Worm (Caenorhabditis elegans) whole organism, L4 larva: Measurements from ENCODE around the gene dpy-8.

Experiments
- F26F4.8 ChIP-seq: fragments of 200-800 bp; sonication (Bioruptor generic); conservative IDR thresholded peaks from 2 replicates; pipeline ENCODE4 v1.3.6; 2022; ENCODE audit warnings: missing genetic modification characterization, missing compliant biosample characterization
- F37D6.2 ChIP-seq: sonication (generic microtip); optimal IDR thresholded peaks from 2 replicates; lab custom pipeline; 2016; ENCODE audit warnings: mild to moderate bottlenecking, missing genetic modification characterization, missing compliant biosample characterization
- F44E2.7 ChIP-seq: fragments of 200-800 bp; sonication (Bioruptor generic); IDR thresholded peaks from 2 replicates; pipeline ENCODE4 v2.1.2; 2022; ENCODE audit warnings: missing genetic modification characterization, missing compliant biosample characterization
- F49E8.2 ChIP-seq: sonication (generic microtip); optimal IDR thresholded peaks from 2 replicates; lab custom pipeline; 2016; ENCODE audit warnings: missing compliant biosample characterization, mild to moderate bottlenecking, missing genetic modification characterization, borderline replicate concordance
- R02D3.7 ChIP-seq: fragments of 150-350 bp; sonication (generic microtip); optimal IDR thresholded peaks from 3 replicates; lab custom pipeline; 2014; ENCODE audit warnings: missing biosample characterization, missing genetic modification characterization
- T20F7.1 ChIP-seq: fragments of 200-800 bp; sonication (Bioruptor generic); optimal IDR thresholded peaks from 2 replicates; lab custom pipeline; 2018; ENCODE audit warnings: mild to moderate bottlenecking, missing genetic modification characterization, missing compliant biosample characterization
- Y105C5A.15 ChIP-seq: fragments of 200-800 bp; sonication (Bioruptor generic); IDR thresholded peaks from 2 replicates; pipeline ENCODE4 v1.3.6; 2022; ENCODE audit warnings: missing genetic modification characterization, missing compliant biosample characterization
- Y75B8A.6 ChIP-seq: fragments of 200-800 bp; sonication (Bioruptor generic); IDR thresholded peaks from 2 replicates; pipeline ENCODE4 v1.3.6; 2022; ENCODE audit warnings: missing genetic modification reagents, missing genetic modification characterization, missing compliant biosample characterization
- ZK337.2 ChIP-seq: fragments of 200-800 bp; sonication (Bioruptor generic); IDR thresholded peaks from 2 replicates; pipeline ENCODE4 v1.3.6; 2022; ENCODE audit warnings: missing genetic modification reagents, missing genetic modification characterization, missing compliant biosample characterization
- aha-1 ChIP-seq: fragments of 150-350 bp; peaks from one replicate; lab custom pipeline; 2014; ENCODE audit warnings: missing biosample characterization, missing genetic modification characterization
- attf-4 ChIP-seq: sonication (generic microtip); optimal IDR thresholded peaks from 3 replicates; lab custom pipeline; 2017; ENCODE audit warnings: missing biosample characterization, missing genetic modification characterization
- ceh-20 ChIP-seq: fragments of 200-800 bp; sonication (Bioruptor generic); IDR thresholded peaks from 2 replicates; pipeline ENCODE4 v1.3.6; 2022; ENCODE audit warnings: missing genetic modification reagents, missing genetic modification characterization, missing compliant biosample characterization
- ces-1 ChIP-seq: fragments of 150-350 bp; sonication (generic microtip); optimal IDR thresholded peaks from 4 replicates; lab custom pipeline; 2014; ENCODE audit warnings: missing biosample characterization, missing genetic modification reagents, missing genetic modification characterization
- cey-2 ChIP-seq: sonication (generic microtip); optimal IDR thresholded peaks from 3 replicates; lab custom pipeline; 2017; ENCODE audit warnings: missing genetic modification characterization, mild to moderate bottlenecking, missing compliant biosample characterization, antibody characterized with exemption, borderline replicate concordance; ENCODE audit not compliant: insufficient read depth
- ctbp-1 ChIP-seq: fragments of 200-800 bp; sonication (Bioruptor generic); IDR thresholded peaks from 2 replicates; pipeline ENCODE4 v1.3.6; 2022; ENCODE audit warnings: missing genetic modification reagents, missing genetic modification characterization, missing compliant biosample characterization
- daf-16 ChIP-seq, 3 experiments: sonication (generic microtip); optimal IDR thresholded peaks; 2 replicates each; lab custom pipeline; 2016 to 2017; ENCODE audit warnings: missing genetic modification characterization in 3 of 3, missing genetic modification reagents in 3 of 3, mild to moderate bottlenecking in 2 of 3, missing compliant biosample characterization in 2 of 3, missing biosample characterization in 1 of 3, moderate library complexity in 1 of 3
- dmd-6 ChIP-seq: fragments of 200-800 bp; sonication (Bioruptor generic); IDR thresholded peaks from 2 replicates; pipeline ENCODE4 v1.3.6; 2022; ENCODE audit warnings: missing genetic modification reagents, missing genetic modification characterization, missing compliant biosample characterization
- dpl-1 ChIP-seq: fragments of 150-350 bp; optimal IDR thresholded peaks from 2 replicates; lab custom pipeline; 2014; ENCODE audit warnings: missing biosample characterization, missing genetic modification reagents, missing genetic modification characterization
- duxl-1 ChIP-seq: sonication (generic microtip); optimal IDR thresholded peaks from 2 replicates; lab custom pipeline; 2016; ENCODE audit warnings: mild to moderate bottlenecking, missing genetic modification characterization, moderate library complexity, missing compliant biosample characterization; ENCODE audit not compliant: poor library complexity
- fkh-10 ChIP-seq: fragments of 150-350 bp; optimal IDR thresholded peaks from 2 replicates; lab custom pipeline; 2014; ENCODE audit warnings: missing biosample characterization, missing genetic modification reagents, missing genetic modification characterization
- hlh-11 ChIP-seq: fragments of 200-800 bp; sonication (Bioruptor generic); optimal IDR thresholded peaks from 2 replicates; lab custom pipeline; 2018; ENCODE audit warnings: mild to moderate bottlenecking, missing genetic modification characterization, missing compliant biosample characterization
- hlh-30 ChIP-seq: sonication (generic microtip); optimal IDR thresholded peaks from 2 replicates; lab custom pipeline; 2017; ENCODE audit warnings: antibody characterized with exemption, mild to moderate bottlenecking, missing genetic modification characterization, missing compliant biosample characterization; ENCODE audit not compliant: insufficient read depth
- hmg-1.1 ChIP-seq: fragments of 200-800 bp; sonication (Bioruptor generic); IDR thresholded peaks from 2 replicates; pipeline ENCODE4 v1.3.6; 2022; ENCODE audit warnings: missing genetic modification reagents, missing genetic modification characterization, missing compliant biosample characterization
- lim-7 ChIP-seq: fragments of 200-800 bp; sonication (Bioruptor generic); IDR thresholded peaks from 2 replicates; pipeline ENCODE4 v1.3.6; 2022; ENCODE audit warnings: missing genetic modification characterization, missing compliant biosample characterization
- lin-13 ChIP-seq: fragments of 150-350 bp; optimal IDR thresholded peaks from 2 replicates; lab custom pipeline; 2014; ENCODE audit warnings: missing biosample characterization, missing genetic modification reagents, missing genetic modification characterization
- lin-29 ChIP-seq: fragments of 200-800 bp; sonication (Bioruptor generic); IDR thresholded peaks from 2 replicates; pipeline ENCODE4 v1.3.6; 2022; ENCODE audit warnings: missing genetic modification reagents, missing genetic modification characterization, missing compliant biosample characterization
- lir-3 ChIP-seq: sonication (generic microtip); optimal IDR thresholded peaks from 2 replicates; lab custom pipeline; 2016; ENCODE audit warnings: mild to moderate bottlenecking, missing genetic modification characterization, missing compliant biosample characterization
- lsy-2 ChIP-seq, 2 experiments: fragments of 150-350 bp in 1 of 2; sonication (generic microtip) in 1 of 2; optimal IDR thresholded peaks; 2 replicates each; lab custom pipeline; 2014 to 2017; ENCODE audit warnings: missing biosample characterization in 2 of 2, missing genetic modification characterization in 2 of 2
- mes-2 ChIP-seq: sonication (generic microtip); optimal IDR thresholded peaks from 2 replicates; lab custom pipeline; 2016; ENCODE audit warnings: missing genotype, mild to moderate bottlenecking, missing genetic modification characterization, missing compliant biosample characterization; ENCODE audit not compliant: poor library complexity, severe bottlenecking
- mxl-3 ChIP-seq: fragments of 200-800 bp; sonication (Bioruptor generic); optimal IDR thresholded peaks from 2 replicates; lab custom pipeline; 2018; ENCODE audit warnings: mild to moderate bottlenecking, missing genetic modification characterization, missing compliant biosample characterization
- nhr-11 ChIP-seq: fragments of 150-350 bp; optimal IDR thresholded peaks from 2 replicates; lab custom pipeline; 2014; ENCODE audit warnings: missing biosample characterization, missing genetic modification characterization
- nhr-25 ChIP-seq: sonication (generic microtip); optimal IDR thresholded peaks from 2 replicates; lab custom pipeline; 2017; ENCODE audit warnings: missing genetic modification characterization, mild to moderate bottlenecking, missing compliant biosample characterization, antibody characterized with exemption, moderate library complexity, borderline replicate concordance; ENCODE audit not compliant: insufficient read depth
- nhr-28 ChIP-seq: fragments of 150-350 bp; optimal IDR thresholded peaks from 2 replicates; lab custom pipeline; 2014; ENCODE audit warnings: missing biosample characterization, missing genetic modification characterization
- nhr-48 ChIP-seq: sonication (generic microtip); optimal IDR thresholded peaks from 2 replicates; lab custom pipeline; 2016; ENCODE audit warnings: mild to moderate bottlenecking, missing genetic modification characterization, missing compliant biosample characterization
- nhr-76 ChIP-seq: fragments of 150-350 bp; optimal IDR thresholded peaks from 2 replicates; lab custom pipeline; 2014; ENCODE audit warnings: missing biosample characterization, missing genetic modification characterization
- php-3 ChIP-seq: fragments of 200-800 bp; sonication (Bioruptor generic); IDR thresholded peaks from 2 replicates; pipeline ENCODE4 v1.3.6; 2022; ENCODE audit warnings: missing genetic modification reagents, missing genetic modification characterization, missing compliant biosample characterization
- snpc-1.2 ChIP-seq: fragments of 200-800 bp; sonication (Bioruptor generic); IDR thresholded peaks from 2 replicates; pipeline ENCODE4 v1.3.6; 2022; ENCODE audit warnings: missing genetic modification reagents, missing genetic modification characterization, missing compliant biosample characterization
- snpc-4 ChIP-seq: fragments of 150-350 bp; optimal IDR thresholded peaks from 2 replicates; lab custom pipeline; 2014; ENCODE audit warnings: missing biosample characterization, missing genetic modification characterization
- spr-3 ChIP-seq: fragments of 200-800 bp; sonication (Bioruptor generic); optimal IDR thresholded peaks from 2 replicates; lab custom pipeline; 2018; ENCODE audit warnings: mild to moderate bottlenecking, missing genetic modification characterization, missing compliant biosample characterization
- tra-1 ChIP-seq: fragments of 200-800 bp; sonication (Bioruptor generic); IDR thresholded peaks from 2 replicates; pipeline ENCODE4 v1.3.6; 2022; ENCODE audit warnings: missing genetic modification reagents, missing genetic modification characterization, missing compliant biosample characterization
- unc-39 ChIP-seq: sonication (generic microtip); optimal IDR thresholded peaks from 2 replicates; lab custom pipeline; 2017; ENCODE audit warnings: missing biosample characterization, missing genetic modification characterization
- unc-62 ChIP-seq, 3 experiments: fragments of 150-350 bp in 1 of 3; sonication (generic microtip); optimal IDR thresholded peaks in 2 of 3; peaks in 1 of 3; 1 replicate in 1 of 3; 2 replicates in 2 of 3; lab custom pipeline; 2014 to 2017; ENCODE audit warnings: missing biosample characterization in 3 of 3, missing genetic modification characterization in 3 of 3, missing genetic modification reagents in 3 of 3, missing genotype in 1 of 3
- zfp-3 ChIP-seq: fragments of 200-800 bp; sonication (Bioruptor generic); conservative IDR thresholded peaks from 2 replicates; pipeline ENCODE4 v1.3.6; 2022; ENCODE audit warnings: missing genetic modification reagents, missing genetic modification characterization, missing compliant biosample characterization
- zip-11 ChIP-seq: fragments of 200-800 bp; sonication (Bioruptor generic); IDR thresholded peaks from 2 replicates; pipeline ENCODE4 v1.3.6; 2022; ENCODE audit warnings: missing genetic modification characterization, missing compliant biosample characterization
- ztf-7 ChIP-seq: fragments of 150-350 bp; optimal IDR thresholded peaks from 2 replicates; lab custom pipeline; 2014; ENCODE audit warnings: missing biosample characterization, missing genetic modification characterization

The dpy-8 gene

ce11 chrX:5117571-5117970 is 32.7 kb downstream of the dpy-8 start:
- TF ChIP-seq Y105C5A.15 (GFP tag; lab: Robert Waterston, UW) (no peak), Y75B8A.6 (no peak), snpc-1.2 (GFP tag; lab: Robert Waterston, UW) (no peak), zip-11 (GFP tag; lab: Robert Waterston, UW) (no peak), dmd-6 (GFP tag; lab: Robert Waterston, UW) (0 out of 2 replicates have a peak, but pooled peaks have one; percentile 6), fkh-10 (peak; percentile 49), php-3 (no peak), lsy-2 (tag; optimal IDR thresholded peaks at IDR 0.05; lab: Kevin White, UChicago) (peak in 1 of 2 experiments; percentile 52), zfp-3 (GFP tag; lab: Robert Waterston, UW) (no peak), unc-39 (tag; lab: Kevin White, UChicago) (no peak), ceh-20 (no peak), duxl-1 (tag; lab: Kevin White, UChicago) (no peak), ces-1 (GFP tag; lab: Kevin White, UChicago) (peak; percentile 95), attf-4 (tag; lab: Kevin White, UChicago) (no peak), spr-3 (no peak), snpc-4 (tag; lab: Kevin White, UChicago) (no peak), lir-3 (no peak), F26F4.8 (no peak), cey-2 (tag; lab: Kevin White, UChicago) (no peak), R02D3.7 (tag; lab: Kevin White, UChicago) (no peak), tra-1 (GFP tag; lab: Robert Waterston, UW) (no peak), ztf-7 (tag; lab: Kevin White, UChicago) (no peak), T20F7.1 (GFP tag; lab: Kevin White, UChicago) (no peak), F44E2.7 (no peak), unc-62 (GFP tag; optimal IDR thresholded peaks at IDR 0.05 in 1 of 2; lab: Kevin White, UChicago) (no peak), unc-62 (tag; optimal IDR thresholded peaks at IDR 0.05; lab: Kevin White, UChicago) (no peak), ZK337.2 (GFP tag; lab: Robert Waterston, UW) (no peak), F37D6.2 (tag; lab: Kevin White, UChicago) (no peak), aha-1 (peak; percentile 29), lim-7 (GFP tag; lab: Robert Waterston, UW) (no peak), ctbp-1 (peak; percentile 73), nhr-11 (tag; lab: Kevin White, UChicago) (no peak), nhr-28 (tag; lab: Kevin White, UChicago) (no peak), mes-2 (tag; lab: Kevin White, UChicago) (peak; percentile 9), hlh-11 (no peak), nhr-48 (tag; lab: Kevin White, UChicago) (no peak), lin-13 (GFP tag; lab: Kevin White, UChicago) (no peak), hlh-30 (tag; lab: Kevin White, UChicago) (no peak), dpl-1 (GFP tag; lab: Kevin White, UChicago) (no peak), lin-29 (GFP tag; lab: Robert Waterston, UW) (no peak)

ce11 chrX:5116816-5117459 is 33.3 kb downstream of the dpy-8 start, which contains the start of gene apl-1:
Gene apl-1 (minus strand): TSS chrX:5116866.
- TF ChIP-seq nhr-28 (tag; lab: Kevin White, UChicago) (peak; percentile 70), daf-16 (GFP tag; optimal IDR thresholded peaks at IDR 0.05; lab: Kevin White, UChicago) (no peak), daf-16 (tag; optimal IDR thresholded peaks at IDR 0.05; lab: Kevin White, UChicago) (peak; percentile 2), dmd-6 (GFP tag; lab: Robert Waterston, UW) (peak; percentile 19; the same call in 1 of the 2 replicates), hlh-30 (tag; lab: Kevin White, UChicago) (peak; percentile 23), nhr-76 (tag; lab: Kevin White, UChicago) (no peak), nhr-25 (tag; lab: Kevin White, UChicago) (peak; percentile 16), hmg-1.1 (GFP tag; lab: Robert Waterston, UW) (0 out of 2 replicates have a peak, but pooled peaks have one; percentile 17), mxl-3 (GFP tag; lab: Kevin White, UChicago) (peak; percentile 14), F49E8.2 (tag; lab: Kevin White, UChicago) (no peak)
